Fruit fly (Drosophila melanogaster) whole organism, embryonic: ENCODE results near the gene CG32428.

Source experiments
- Asciz ChIP-seq: fragments of 200-800 bp; sonication (Bioruptor generic); optimal IDR thresholded peaks from 2 replicates; lab custom pipeline; 2017; ENCODE audit warnings: missing biosample characterization, mild to moderate bottlenecking, missing genetic modification characterization, missing genetic modification reagents
- BEAF-32 ChIP-seq: fragments of 200-800 bp; sonication (Bioruptor generic); optimal IDR thresholded peaks from 3 replicates; lab custom pipeline; 2017; ENCODE audit warnings: missing biosample characterization, missing genetic modification characterization, mild to moderate bottlenecking, moderate library complexity, missing genetic modification reagents
- CG10543 ChIP-seq: fragments of 200-800 bp; sonication (Bioruptor generic); optimal IDR thresholded peaks from 3 replicates; lab custom pipeline; 2017; ENCODE audit warnings: missing biosample characterization, mild to moderate bottlenecking, missing genetic modification characterization, moderate library complexity
- CG10654 ChIP-seq: fragments of 200-800 bp; sonication (Bioruptor generic); optimal IDR thresholded peaks from 2 replicates; lab custom pipeline; 2016; ENCODE audit warnings: missing biosample characterization, missing genetic modification characterization
- CG13296 ChIP-seq: fragments of 200-800 bp; sonication (Bioruptor generic); optimal IDR thresholded peaks from 3 replicates; lab custom pipeline; 2018; ENCODE audit warnings: missing biosample characterization, mild to moderate bottlenecking, missing genetic modification characterization
- CG15601 ChIP-seq: fragments of 200-800 bp; sonication (Bioruptor generic); optimal IDR thresholded peaks from 3 replicates; lab custom pipeline; 2019; ENCODE audit warnings: missing biosample characterization, mild to moderate bottlenecking, missing genetic modification characterization, moderate library complexity
- CG16815 ChIP-seq: fragments of 200-800 bp; sonication (Bioruptor generic); optimal IDR thresholded peaks from 3 replicates; lab custom pipeline; 2017; ENCODE audit warnings: missing biosample characterization, mild to moderate bottlenecking, missing genetic modification characterization
- CG17361 ChIP-seq: fragments of 200-800 bp; sonication (Bioruptor generic); IDR thresholded peaks from 3 replicates; pipeline ENCODE4 v1.3.6; 2022; ENCODE audit warnings: missing biosample characterization, missing genetic modification characterization
- CG17385 ChIP-seq: fragments of 200-800 bp; sonication (Bioruptor generic); optimal IDR thresholded peaks from 3 replicates; lab custom pipeline; 2018; ENCODE audit warnings: missing biosample characterization, mild to moderate bottlenecking, missing genetic modification characterization
- CG2129 ChIP-seq: fragments of 200-800 bp; sonication (Bioruptor generic); IDR thresholded peaks from 2 replicates; pipeline ENCODE4 v1.3.6; 2022; ENCODE audit warnings: missing biosample characterization, missing genetic modification characterization; ENCODE audit not compliant: partially characterized antibody
- CG4404 ChIP-seq: fragments of 200-800 bp; sonication (Bioruptor generic); IDR thresholded peaks from 2 replicates; pipeline ENCODE4 v1.3.6; 2022; ENCODE audit warnings: missing biosample characterization, missing genetic modification characterization
- CG4424 ChIP-seq: fragments of 200-800 bp; sonication (Bioruptor generic); optimal IDR thresholded peaks from 3 replicates; lab custom pipeline; 2016; ENCODE audit warnings: missing biosample characterization, missing genetic modification characterization
- CG8359 ChIP-seq: fragments of 200-800 bp; sonication (Bioruptor generic); optimal IDR thresholded peaks from 2 replicates; lab custom pipeline; 2017; ENCODE audit warnings: missing biosample characterization, mild to moderate bottlenecking, missing genetic modification characterization, borderline replicate concordance
- CG9727 ChIP-seq: fragments of 200-800 bp; sonication (Bioruptor generic); optimal IDR thresholded peaks from 3 replicates; lab custom pipeline; 2017; ENCODE audit warnings: missing biosample characterization, mild to moderate bottlenecking, missing genetic modification characterization
- CHES-1-like ChIP-seq: fragments of 200-800 bp; sonication (Bioruptor generic); optimal IDR thresholded peaks from 2 replicates; lab custom pipeline; 2016; ENCODE audit warnings: missing biosample characterization, missing genetic modification characterization
- CoRest ChIP-seq: fragments of 200-800 bp; sonication (Bioruptor generic); optimal IDR thresholded peaks from 3 replicates; lab custom pipeline; 2018; ENCODE audit warnings: missing biosample characterization, mild to moderate bottlenecking, missing genetic modification characterization, moderate library complexity
- Dp ChIP-seq: fragments of 200-800 bp; sonication (Bioruptor generic); optimal IDR thresholded peaks from 2 replicates; lab custom pipeline; 2018; ENCODE audit warnings: missing biosample characterization, mild to moderate bottlenecking, missing genetic modification characterization, moderate library complexity
- Gug ChIP-seq: fragments of 200-800 bp; sonication (Bioruptor generic); IDR thresholded peaks from 4 replicates; pipeline ENCODE4 v1.3.6; 2022; ENCODE audit warnings: missing biosample characterization, missing genetic modification characterization
- H15 ChIP-seq: fragments of 200-800 bp; sonication (Bioruptor generic); IDR thresholded peaks from 3 replicates; pipeline ENCODE4 v1.3.6; 2022; ENCODE audit warnings: missing biosample characterization, missing genetic modification characterization
- HHEX ChIP-seq: fragments of 200-800 bp; sonication (Bioruptor generic); optimal IDR thresholded peaks from 3 replicates; lab custom pipeline; 2017; ENCODE audit warnings: missing biosample characterization, mild to moderate bottlenecking, missing genetic modification characterization, missing genetic modification reagents
- NFAT ChIP-seq: fragments of 200-800 bp; sonication (Bioruptor generic); IDR thresholded peaks from 2 replicates; pipeline ENCODE4 v1.3.6; 2022; ENCODE audit warnings: missing biosample characterization, missing genetic modification characterization
- Scr ChIP-seq: fragments of 200-800 bp; sonication (Bioruptor generic); IDR thresholded peaks from 2 replicates; pipeline ENCODE4 v1.3.6; 2022; ENCODE audit warnings: missing biosample characterization, missing genetic modification characterization; ENCODE audit not compliant: partially characterized antibody
- Sin3A ChIP-seq: fragments of >200 bp; optimal IDR thresholded peaks from 2 replicates; lab custom pipeline; 2018
- Usf ChIP-seq: fragments of 200-800 bp; sonication (Bioruptor generic); optimal IDR thresholded peaks from 2 replicates; lab custom pipeline; 2017; ENCODE audit warnings: missing genotype, missing biosample characterization, missing genetic modification characterization
- ap ChIP-seq: fragments of 200-800 bp; sonication (Bioruptor generic); IDR thresholded peaks from 2 replicates; pipeline ENCODE4 v1.3.6; 2022; ENCODE audit warnings: missing biosample characterization, missing genetic modification characterization
- bcd ChIP-seq: fragments of 200-800 bp; sonication (Bioruptor generic); optimal IDR thresholded peaks from 2 replicates; lab custom pipeline; 2017; ENCODE audit warnings: missing biosample characterization, mild to moderate bottlenecking, missing genetic modification characterization
- cato ChIP-seq: fragments of 200-800 bp; sonication (Bioruptor generic); optimal IDR thresholded peaks from 2 replicates; lab custom pipeline; 2016; ENCODE audit warnings: missing biosample characterization, missing genetic modification characterization, borderline replicate concordance
- corto ChIP-seq: fragments of 200-800 bp; sonication (Bioruptor generic); optimal IDR thresholded peaks from 2 replicates; lab custom pipeline; 2016; ENCODE audit warnings: missing biosample characterization, mild to moderate bottlenecking, missing genetic modification characterization, moderate library complexity
- crol ChIP-seq: fragments of 200-800 bp; sonication (Bioruptor generic); IDR thresholded peaks from 2 replicates; pipeline ENCODE4 v1.3.6; 2022; ENCODE audit warnings: missing biosample characterization, missing genetic modification characterization
- da ChIP-seq: fragments of 200-800 bp; sonication (Bioruptor generic); optimal IDR thresholded peaks from 2 replicates; lab custom pipeline; 2016; ENCODE audit warnings: missing biosample characterization, missing genetic modification characterization
- fd96Cb ChIP-seq: fragments of 200-800 bp; sonication (Bioruptor generic); optimal IDR thresholded peaks from 2 replicates; lab custom pipeline; 2018; ENCODE audit warnings: missing biosample characterization, mild to moderate bottlenecking, missing genetic modification characterization, moderate library complexity
- gcm ChIP-seq: fragments of 200-800 bp; sonication (Bioruptor generic); optimal IDR thresholded peaks from 2 replicates; lab custom pipeline; 2019; ENCODE audit warnings: missing biosample characterization, mild to moderate bottlenecking, missing genetic modification characterization, moderate library complexity
- ind ChIP-seq: fragments of 200-800 bp; sonication (Bioruptor generic); optimal IDR thresholded peaks from 3 replicates; lab custom pipeline; 2016; ENCODE audit warnings: missing biosample characterization, missing genetic modification characterization
- ken ChIP-seq: fragments of 200-800 bp; sonication (Bioruptor generic); IDR thresholded peaks from 3 replicates; pipeline ENCODE4 v1.3.6; 2022; ENCODE audit warnings: missing biosample characterization, missing genetic modification characterization
- lab ChIP-seq: fragments of 200-800 bp; sonication (Bioruptor generic); optimal IDR thresholded peaks from 3 replicates; lab custom pipeline; 2017; ENCODE audit warnings: missing biosample characterization, missing genetic modification characterization, mild to moderate bottlenecking, moderate library complexity, missing genetic modification reagents
- mld ChIP-seq: fragments of 200-800 bp; sonication (Bioruptor generic); IDR thresholded peaks from 3 replicates; pipeline ENCODE4 v1.3.6; 2022; ENCODE audit warnings: missing biosample characterization, missing genetic modification characterization; ENCODE audit not compliant: partially characterized antibody
- nmo ChIP-seq: fragments of 200-800 bp; sonication (Bioruptor generic); optimal IDR thresholded peaks from 2 replicates; lab custom pipeline; 2018; ENCODE audit warnings: missing biosample characterization, mild to moderate bottlenecking, missing genetic modification characterization, moderate library complexity
- nom ChIP-seq: fragments of 200-800 bp; sonication (Bioruptor generic); optimal IDR thresholded peaks from 2 replicates; lab custom pipeline; 2017; ENCODE audit warnings: missing biosample characterization, missing genetic modification characterization, mild to moderate bottlenecking, moderate library complexity, missing genetic modification reagents
- peb ChIP-seq: fragments of 200-800 bp; sonication (Bioruptor generic); IDR thresholded peaks from 2 replicates; pipeline ENCODE4 v1.3.6; 2022; ENCODE audit warnings: missing biosample characterization, missing genetic modification characterization
- phol ChIP-seq: fragments of 200-800 bp; sonication (Bioruptor generic); optimal IDR thresholded peaks from 3 replicates; lab custom pipeline; 2018; ENCODE audit warnings: missing biosample characterization, mild to moderate bottlenecking, missing genetic modification characterization, moderate library complexity
- prd ChIP-seq, 3 experiments: fragments of >200 bp in 2 of 3; fragments of 200-800 bp in 1 of 3; sonication (Bioruptor generic) in 1 of 3; optimal IDR thresholded peaks in 2 of 3; IDR thresholded peaks in 1 of 3; 2 replicates in 2 of 3; 3 replicates in 1 of 3; pipeline versions ENCODE4 v1.3.6 to Lab custom; 2017 to 2022; ENCODE audit warnings: missing biosample characterization in 1 of 3, missing genetic modification characterization in 1 of 3
- pzg ChIP-seq: fragments of 200-800 bp; sonication (Bioruptor generic); optimal IDR thresholded peaks from 3 replicates; lab custom pipeline; 2018; ENCODE audit warnings: missing biosample characterization, mild to moderate bottlenecking, missing genetic modification characterization, moderate library complexity
- schlank ChIP-seq: fragments of 200-800 bp; sonication (Bioruptor generic); optimal IDR thresholded peaks from 2 replicates; lab custom pipeline; 2018; ENCODE audit warnings: missing biosample characterization, mild to moderate bottlenecking, missing genetic modification characterization
- seq ChIP-seq: fragments of 200-800 bp; sonication (Bioruptor generic); IDR thresholded peaks from 2 replicates; pipeline ENCODE4 v1.3.6; 2022; ENCODE audit warnings: missing biosample characterization, missing genetic modification characterization
- slbo ChIP-seq: fragments of 200-800 bp; sonication (Bioruptor generic); IDR thresholded peaks from 2 replicates; pipeline ENCODE4 v1.3.6; 2022; ENCODE audit warnings: missing biosample characterization, missing genetic modification characterization
- unpg ChIP-seq: fragments of 200-800 bp; sonication (Bioruptor generic); optimal IDR thresholded peaks from 3 replicates; lab custom pipeline; 2018; ENCODE audit warnings: missing biosample characterization, mild to moderate bottlenecking, missing genetic modification characterization, moderate library complexity

CG32428 gene

DNA sequence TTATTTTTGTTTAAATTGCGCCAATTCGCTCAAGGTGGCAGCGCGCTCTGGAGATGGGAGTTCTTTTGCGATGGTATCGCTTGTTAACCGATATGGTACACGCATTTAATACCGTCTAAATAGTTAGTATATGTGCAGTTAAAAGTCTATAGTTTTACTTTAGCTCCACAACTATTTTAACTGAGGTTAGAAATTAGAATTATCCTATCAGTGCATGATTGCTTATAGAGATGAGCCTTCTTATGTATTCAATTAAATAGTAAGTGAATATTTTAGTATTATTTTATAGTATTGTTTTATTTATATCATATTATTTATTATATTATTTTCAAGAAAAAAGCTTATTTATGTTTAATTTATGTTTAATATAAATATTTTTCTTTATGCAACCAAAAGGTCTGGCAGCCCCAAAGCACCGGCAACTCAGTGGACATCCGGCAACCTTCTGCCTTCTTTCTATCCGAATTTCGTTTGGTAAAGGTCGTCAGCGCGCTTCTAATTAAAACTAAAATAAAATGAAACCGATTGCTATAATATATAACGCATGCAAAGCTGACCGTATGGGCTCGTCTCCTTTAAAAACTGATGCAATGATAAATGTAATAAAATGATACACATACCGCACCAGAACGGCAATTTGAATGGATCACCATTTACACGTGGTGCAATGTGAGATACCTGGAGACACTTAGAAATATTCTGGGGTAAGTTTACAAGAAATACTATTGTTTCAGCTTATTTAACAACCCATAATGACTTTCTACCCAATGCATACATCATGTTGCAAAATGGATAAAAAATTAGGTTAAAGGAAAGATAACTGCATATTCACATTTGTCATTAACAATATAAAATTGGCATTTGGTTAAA is 20.5 kb downstream of the CG32428 start, which contains the start of gene CG5199 (continued):
- TF ChIP-seq CG4404 (peak; percentile 69; the same call in 1 of the 2 replicates), fd96Cb (tag; lab: Kevin White, UChicago) (peak; percentile 76), nom (GFP tag; lab: Kevin White, UChicago) (no peak), Usf (GFP tag; lab: Kevin White, UChicago) (peak; percentile 55), corto (GFP tag; lab: Kevin White, UChicago) (no peak), pzg (GFP tag; lab: Kevin White, UChicago) (peak; percentile 41), BEAF-32 (GFP tag; lab: Kevin White, UChicago) (peak; percentile 82), NFAT (GFP tag; lab: Robert Waterston, UW) (peak; percentile 69), CG10543 (GFP tag; lab: Kevin White, UChicago) (peak; percentile 47), Gug (peak; percentile 61; the same call in 3 of the 4 replicates), CG2129 (GFP tag; lab: Robert Waterston, UW) (peak; percentile 61; the same call in 1 of the 2 replicates), CG8359 (GFP tag; lab: Kevin White, UChicago) (peak; percentile 40), CG17385 (GFP tag; lab: Kevin White, UChicago) (peak; percentile 36), schlank (no peak), CHES-1-like (GFP tag; lab: Kevin White, UChicago) (peak; percentile 28), CG17361 (peak; percentile 90), mld (GFP tag; lab: Robert Waterston, UW) (no peak), unpg (GFP tag; lab: Kevin White, UChicago) (peak; percentile 66), prd (optimal IDR thresholded peaks at IDR 0.05; lab: Kevin White, UChicago) (no peak), prd (GFP tag; IDR thresholded peaks at IDR 0.05; lab: Robert Waterston, UW) (peak; percentile 85), seq (GFP tag; lab: Robert Waterston, UW) (no peak; the same call in 1 of the 2 replicates), nmo (GFP tag; lab: Kevin White, UChicago) (peak; percentile 88), ap (GFP tag; lab: Robert Waterston, UW) (0 out of 2 replicates have a peak, but pooled peaks have one; percentile 24), peb (GFP tag; lab: Robert Waterston, UW) (no peak), CoRest (tag; lab: Kevin White, UChicago) (peak; percentile 85), CG15601 (tag; lab: Kevin White, UChicago) (peak; percentile 65), CG4424 (peak; percentile 78), lab (peak; percentile 77), CG16815 (GFP tag; lab: Kevin White, UChicago) (peak; percentile 37), CG10654 (GFP tag; lab: Kevin White, UChicago) (peak; percentile 73), HHEX (GFP tag; lab: Kevin White, UChicago) (peak; percentile 52), crol (GFP tag; lab: Robert Waterston, UW) (no peak; the same call in 1 of the 2 replicates), da (GFP tag; lab: Kevin White, UChicago) (no peak), ken (GFP tag; lab: Robert Waterston, UW) (0 out of 3 replicates have a peak, but pooled peaks have one; percentile 18), Sin3A (lab: Kevin White, UChicago) (peak; percentile 58), H15 (GFP tag; lab: Robert Waterston, UW) (peak; percentile 39; the same call in 1 of the 3 replicates), bcd (GFP tag; lab: Kevin White, UChicago) (peak; percentile 77), Dp (peak; percentile 62), ind (peak; percentile 78), CG13296 (GFP tag; lab: Kevin White, UChicago) (peak; percentile 54), CG9727 (GFP tag; lab: Kevin White, UChicago) (peak; percentile 87), slbo (GFP tag; lab: Robert Waterston, UW) (peak; percentile 63), phol (peak; percentile 85), gcm (GFP tag; lab: Kevin White, UChicago) (peak; percentile 49), cato (GFP tag; lab: Kevin White, UChicago) (peak; percentile 27), Asciz (GFP tag; lab: Kevin White, UChicago) (no peak), Scr (peak; percentile 89)
